Worm (Caenorhabditis elegans) whole organism, L4 larva: Measurements from ENCODE around the gene bath-24.

Experiments
- D1046.2 ChIP-seq: fragments of 200-800 bp; sonication (Bioruptor generic); IDR thresholded peaks from 2 replicates; pipeline ENCODE4 v1.3.6; 2022; ENCODE audit warnings: missing genetic modification characterization, missing compliant biosample characterization
- Y75B8A.6 ChIP-seq: fragments of 200-800 bp; sonication (Bioruptor generic); IDR thresholded peaks from 2 replicates; pipeline ENCODE4 v1.3.6; 2022; ENCODE audit warnings: missing genetic modification reagents, missing genetic modification characterization, missing compliant biosample characterization
- ceh-82 ChIP-seq: sonication (generic microtip); optimal IDR thresholded peaks from 2 replicates; lab custom pipeline; 2017; ENCODE audit warnings: missing biosample characterization, missing genetic modification characterization
- lin-13 ChIP-seq: fragments of 150-350 bp; optimal IDR thresholded peaks from 2 replicates; lab custom pipeline; 2014; ENCODE audit warnings: missing biosample characterization, missing genetic modification reagents, missing genetic modification characterization
- lin-15B ChIP-seq: fragments of 150-350 bp; sonication (generic microtip); optimal IDR thresholded peaks from 3 replicates; lab custom pipeline; 2014; ENCODE audit warnings: missing biosample characterization, missing genetic modification characterization
- nhr-28 ChIP-seq: fragments of 150-350 bp; optimal IDR thresholded peaks from 2 replicates; lab custom pipeline; 2014; ENCODE audit warnings: missing biosample characterization, missing genetic modification characterization
- rbr-2 ChIP-seq: sonication (generic microtip); optimal IDR thresholded peaks from 2 replicates; lab custom pipeline; 2016; ENCODE audit warnings: missing genotype, missing genetic modification characterization, missing compliant biosample characterization
- sdz-12 ChIP-seq: fragments of 200-800 bp; sonication (Bioruptor generic); optimal IDR thresholded peaks from 2 replicates; lab custom pipeline; 2018; ENCODE audit warnings: mild to moderate bottlenecking, missing genetic modification characterization, missing compliant biosample characterization
- unc-130 ChIP-seq: sonication (generic microtip); optimal IDR thresholded peaks from 2 replicates; lab custom pipeline; 2016; ENCODE audit warnings: missing genetic modification reagents, missing genetic modification characterization, missing compliant biosample characterization
- zag-1 ChIP-seq: fragments of 150-350 bp; optimal IDR thresholded peaks from 2 replicates; lab custom pipeline; 2014; ENCODE audit warnings: missing biosample characterization, missing genetic modification characterization

- TF ChIP-seq ceh-82 (tag; lab: Kevin White, UChicago) (no peak), zag-1 (no peak), nhr-28 (tag; lab: Kevin White, UChicago) (no peak), D1046.2 (GFP tag; lab: Robert Waterston, UW) (no peak), lin-15B (tag; lab: Kevin White, UChicago) (no peak), unc-130 (GFP tag; lab: Kevin White, UChicago) (no peak), rbr-2 (tag; lab: Kevin White, UChicago) (no peak), sdz-12 (GFP tag; lab: Kevin White, UChicago) (no peak), Y75B8A.6 (GFP tag; lab: Robert Waterston, UW) (no peak), lin-13 (no peak)
Observed at ce11 chrII:2033286-2033685, 12.1 kb downstream of the bath-24 start, which contains the start of gene F59H6.14.
